Fruit fly (Drosophila melanogaster) whole organism, embryonic: Measurements from ENCODE around the gene CG7601.
A peak's percentile ranks its signal among the peaks of the same experiment; 100 is the strongest.

Source experiments
- ATbp ChIP-seq: fragments of 200-800 bp; sonication (Bioruptor generic); optimal IDR thresholded peaks from 2 replicates; lab custom pipeline; 2017; ENCODE audit warnings: missing biosample characterization, mild to moderate bottlenecking, missing genetic modification characterization, missing genetic modification reagents
- B-H2 ChIP-seq: fragments of 200-800 bp; sonication (Bioruptor generic); optimal IDR thresholded peaks from 2 replicates; lab custom pipeline; 2018; ENCODE audit warnings: missing biosample characterization, mild to moderate bottlenecking, missing genetic modification characterization
- CG10959 ChIP-seq: fragments of 200-800 bp; sonication (Bioruptor generic); IDR thresholded peaks from 2 replicates; pipeline ENCODE4 v1.3.6; 2022; ENCODE audit warnings: missing biosample characterization, missing genetic modification characterization
- CG12299 ChIP-seq: fragments of 200-800 bp; sonication (Bioruptor generic); optimal IDR thresholded peaks from 2 replicates; lab custom pipeline; 2018; ENCODE audit warnings: missing biosample characterization, mild to moderate bottlenecking, missing genetic modification characterization
- CG13894 ChIP-seq: fragments of 200-800 bp; sonication (Bioruptor generic); optimal IDR thresholded peaks from 3 replicates; lab custom pipeline; 2018; ENCODE audit warnings: missing biosample characterization, mild to moderate bottlenecking, missing genetic modification characterization, moderate library complexity
- CG15479 ChIP-seq: fragments of 200-800 bp; sonication (Bioruptor generic); optimal IDR thresholded peaks from 3 replicates; lab custom pipeline; 2019; ENCODE audit warnings: missing biosample characterization, mild to moderate bottlenecking, missing genetic modification characterization, moderate library complexity
- CG15514 ChIP-seq: fragments of 200-800 bp; sonication (Bioruptor generic); optimal IDR thresholded peaks from 3 replicates; lab custom pipeline; 2017; ENCODE audit warnings: missing biosample characterization, missing genetic modification characterization, mild to moderate bottlenecking, moderate library complexity, missing genetic modification reagents
- CG15696 ChIP-seq: fragments of 200-800 bp; sonication (Bioruptor generic); optimal IDR thresholded peaks from 2 replicates; lab custom pipeline; 2019; ENCODE audit warnings: missing biosample characterization, mild to moderate bottlenecking, missing genetic modification characterization, moderate library complexity
- CG17186 ChIP-seq: fragments of 200-800 bp; sonication (Bioruptor generic); optimal IDR thresholded peaks from 3 replicates; lab custom pipeline; 2017; ENCODE audit warnings: missing biosample characterization, missing genetic modification reagents, missing genetic modification characterization
- CG18599 ChIP-seq: fragments of 200-800 bp; sonication (Bioruptor generic); optimal IDR thresholded peaks from 3 replicates; lab custom pipeline; 2017; ENCODE audit warnings: missing biosample characterization, missing genetic modification characterization, mild to moderate bottlenecking, moderate library complexity, missing genetic modification reagents
- CG3407 ChIP-seq: fragments of 200-800 bp; sonication (Bioruptor generic); optimal IDR thresholded peaks from 2 replicates; lab custom pipeline; 2018; ENCODE audit warnings: missing biosample characterization, mild to moderate bottlenecking, missing genetic modification characterization
- CG34376 ChIP-seq: fragments of 200-800 bp; sonication (Bioruptor generic); optimal IDR thresholded peaks from 2 replicates; lab custom pipeline; 2018; ENCODE audit warnings: missing biosample characterization, mild to moderate bottlenecking, missing genetic modification characterization
- CG3726 ChIP-seq: fragments of 200-800 bp; sonication (Bioruptor generic); IDR thresholded peaks from 3 replicates; pipeline ENCODE4, ENCODE4 v1.3.6; 2022; ENCODE audit warnings: missing biosample characterization, missing genetic modification characterization
- CG4404 ChIP-seq: fragments of 200-800 bp; sonication (Bioruptor generic); IDR thresholded peaks from 2 replicates; pipeline ENCODE4 v1.3.6; 2022; ENCODE audit warnings: missing biosample characterization, missing genetic modification characterization
- CG6854 ChIP-seq: fragments of 200-800 bp; sonication (Bioruptor generic); optimal IDR thresholded peaks from 3 replicates; lab custom pipeline; 2017; ENCODE audit warnings: missing biosample characterization, mild to moderate bottlenecking, missing genetic modification characterization
- CG7745 ChIP-seq: fragments of 200-800 bp; sonication (Bioruptor generic); optimal IDR thresholded peaks from 2 replicates; lab custom pipeline; 2018; ENCODE audit warnings: missing biosample characterization, mild to moderate bottlenecking, missing genetic modification characterization, moderate library complexity
- CG8290 ChIP-seq, 3 experiments: fragments of 200-800 bp; sonication (Bioruptor generic); optimal IDR thresholded peaks; 2 replicates each; lab custom pipeline; 2016 to 2019; ENCODE audit warnings: missing biosample characterization in 3 of 3, missing genetic modification characterization in 3 of 3, mild to moderate bottlenecking in 2 of 3, moderate library complexity in 1 of 3
- CG8924 ChIP-seq: fragments of 200-800 bp; optimal IDR thresholded peaks from 3 replicates; lab custom pipeline; 2019; ENCODE audit warnings: missing biosample characterization, mild to moderate bottlenecking, missing genetic modification characterization, moderate library complexity
- D ChIP-seq, 2 experiments: fragments of 200-800 bp in 1 of 2; fragments of >200 bp in 1 of 2; sonication (Bioruptor generic) in 1 of 2; optimal IDR thresholded peaks; 2 replicates in 1 of 2; 3 replicates in 1 of 2; lab custom pipeline; 2017; ENCODE audit warnings: mild to moderate bottlenecking in 1 of 2, missing biosample characterization in 1 of 2, missing genetic modification characterization in 1 of 2, missing genetic modification reagents in 1 of 2
- Drgx ChIP-seq: fragments of 200-800 bp; sonication (Bioruptor generic); IDR thresholded peaks from 2 replicates; pipeline ENCODE4 v1.3.6; 2022; ENCODE audit warnings: missing biosample characterization, missing genetic modification characterization
- Ets65A ChIP-seq: fragments of 200-800 bp; sonication (Bioruptor generic); peaks from one replicate; lab custom pipeline; 2016; ENCODE audit warnings: missing biosample characterization, missing genetic modification characterization
- Ets97D ChIP-seq: fragments of 200-800 bp; sonication (Bioruptor generic); optimal IDR thresholded peaks from 3 replicates; lab custom pipeline; 2016; ENCODE audit warnings: missing biosample characterization, missing genetic modification characterization
- HLH4C ChIP-seq: fragments of 200-800 bp; sonication (Bioruptor generic); IDR thresholded peaks from 3 replicates; pipeline ENCODE4 v1.3.6; 2022; ENCODE audit warnings: missing biosample characterization, missing genetic modification characterization; ENCODE audit not compliant: partially characterized antibody
- Hr3 ChIP-seq: fragments of 200-800 bp; sonication (Bioruptor generic); optimal IDR thresholded peaks from 3 replicates; lab custom pipeline; 2016; ENCODE audit warnings: missing biosample characterization, missing genetic modification characterization
- Hr39 ChIP-seq: fragments of >200 bp; optimal IDR thresholded peaks from 2 replicates; lab custom pipeline; 2017
- Hsf ChIP-seq: fragments of 200-800 bp; sonication (Bioruptor generic); optimal IDR thresholded peaks from 3 replicates; lab custom pipeline; 2016; ENCODE audit warnings: missing biosample characterization, missing genetic modification characterization
- Mrtf ChIP-seq: fragments of 200-800 bp; sonication (Bioruptor generic); IDR thresholded peaks from 3 replicates; pipeline ENCODE4 v1.3.6; 2022; ENCODE audit warnings: missing biosample characterization, missing genetic modification characterization
- PHDP ChIP-seq: fragments of 200-800 bp; sonication (Bioruptor generic); optimal IDR thresholded peaks from 3 replicates; lab custom pipeline; 2018; ENCODE audit warnings: missing biosample characterization, mild to moderate bottlenecking, missing genetic modification characterization, moderate library complexity
- ap ChIP-seq: fragments of 200-800 bp; sonication (Bioruptor generic); IDR thresholded peaks from 2 replicates; pipeline ENCODE4 v1.3.6; 2022; ENCODE audit warnings: missing biosample characterization, missing genetic modification characterization
- bsh ChIP-seq, 2 experiments: fragments of 200-800 bp; sonication (Bioruptor generic); optimal IDR thresholded peaks; 2 replicates each; lab custom pipeline; 2017 to 2018; ENCODE audit warnings: mild to moderate bottlenecking in 2 of 2, missing biosample characterization in 2 of 2, missing genetic modification characterization in 2 of 2, moderate library complexity in 1 of 2
- caup ChIP-seq: fragments of 200-800 bp; sonication (Bioruptor generic); optimal IDR thresholded peaks from 3 replicates; lab custom pipeline; 2017; ENCODE audit warnings: missing biosample characterization, mild to moderate bottlenecking, missing genetic modification characterization, moderate library complexity; ENCODE audit not compliant: severe bottlenecking
- chm ChIP-seq: fragments of 200-800 bp; sonication (Bioruptor generic); IDR thresholded peaks from 2 replicates; pipeline ENCODE4 v1.3.6; 2022; ENCODE audit warnings: missing biosample characterization, missing genetic modification characterization
- dimm ChIP-seq: fragments of 200-800 bp; sonication (Bioruptor generic); IDR thresholded peaks from 2 replicates; pipeline ENCODE4 v1.3.6; 2022; ENCODE audit warnings: missing biosample characterization, missing genetic modification characterization
- dpn ChIP-seq, 2 experiments: fragments of 200-800 bp; sonication (Bioruptor generic); optimal IDR thresholded peaks; 3 replicates each; lab custom pipeline; 2016; ENCODE audit warnings: missing biosample characterization in 2 of 2, missing genetic modification characterization in 2 of 2
- fd64A ChIP-seq: fragments of 200-800 bp; sonication (Bioruptor generic); optimal IDR thresholded peaks from 3 replicates; lab custom pipeline; 2018; ENCODE audit warnings: missing biosample characterization, mild to moderate bottlenecking, missing genetic modification characterization
- grn ChIP-seq: fragments of 200-800 bp; sonication (Bioruptor generic); optimal IDR thresholded peaks from 3 replicates; lab custom pipeline; 2017; ENCODE audit warnings: missing biosample characterization, missing genetic modification characterization
- hkb ChIP-seq, 2 experiments: fragments of 200-800 bp in 1 of 2; fragments of >200 bp in 1 of 2; sonication (Bioruptor generic) in 1 of 2; IDR thresholded peaks in 1 of 2; optimal IDR thresholded peaks in 1 of 2; 2 replicates each; pipeline versions ENCODE4 v1.3.6 to Lab custom; 2017 to 2022; ENCODE audit warnings: missing biosample characterization in 1 of 2, missing genetic modification characterization in 1 of 2
- jing ChIP-seq: fragments of 200-800 bp; sonication (Bioruptor generic); optimal IDR thresholded peaks from 2 replicates; lab custom pipeline; 2018; ENCODE audit warnings: missing biosample characterization, mild to moderate bottlenecking, missing genetic modification characterization
- jumu ChIP-seq: fragments of 200-800 bp; sonication (Bioruptor generic); optimal IDR thresholded peaks from 3 replicates; lab custom pipeline; 2016; ENCODE audit warnings: missing biosample characterization, missing genetic modification characterization
- nerfin-1 ChIP-seq: fragments of 200-800 bp; sonication (Bioruptor generic); optimal IDR thresholded peaks from 3 replicates; lab custom pipeline; 2019; ENCODE audit warnings: missing biosample characterization, mild to moderate bottlenecking, missing genetic modification characterization, moderate library complexity
- odd ChIP-seq: fragments of 200-800 bp; sonication (Bioruptor generic); optimal IDR thresholded peaks from 2 replicates; lab custom pipeline; 2017; ENCODE audit warnings: missing biosample characterization, mild to moderate bottlenecking, missing genetic modification characterization
- sd ChIP-seq: fragments of 200-800 bp; sonication (Bioruptor generic); optimal IDR thresholded peaks from 3 replicates; lab custom pipeline; 2018; ENCODE audit warnings: missing biosample characterization, mild to moderate bottlenecking, missing genetic modification characterization, moderate library complexity
- sens-2 ChIP-seq: fragments of 200-800 bp; sonication (Bioruptor generic); IDR thresholded peaks from 2 replicates; pipeline ENCODE4 v1.3.6; 2022; ENCODE audit warnings: missing biosample characterization, missing genetic modification characterization
- sima ChIP-seq: fragments of 200-800 bp; sonication (Bioruptor generic); optimal IDR thresholded peaks from 2 replicates; lab custom pipeline; 2016; ENCODE audit warnings: missing biosample characterization, missing genetic modification characterization
- trh ChIP-seq: fragments of 200-800 bp; sonication (Bioruptor generic); optimal IDR thresholded peaks from 2 replicates; lab custom pipeline; 2016; ENCODE audit warnings: missing biosample characterization, missing genetic modification characterization
- usp ChIP-seq: fragments of >200 bp; optimal IDR thresholded peaks from 2 replicates; lab custom pipeline; 2017; ENCODE audit warnings: missing biosample characterization, missing genetic modification characterization
- yki ChIP-seq: fragments of >200 bp; optimal IDR thresholded peaks from 3 replicates; lab custom pipeline; 2018

Gene CG7601

dm6 chr3R:29774360-29775193 lies 38.0 kb upstream of the CG7601 start (continued):
- TF ChIP-seq dpn (GFP tag; optimal IDR thresholded peaks at IDR 0.05; lab: Kevin White, UChicago) (no peak), ATbp (GFP tag; lab: Kevin White, UChicago) (peak; percentile 40), CG8290 (GFP tag; optimal IDR thresholded peaks at IDR 0.05; lab: Kevin White, UChicago) (no peak), CG8290 (tag; optimal IDR thresholded peaks at IDR 0.05; lab: Kevin White, UChicago) (peak in 1 of 2 experiments; percentile 21), sens-2 (no peak), ap (GFP tag; lab: Robert Waterston, UW) (no peak), sima (GFP tag; lab: Kevin White, UChicago) (no peak), CG3726 (GFP tag; lab: Robert Waterston, UW) (no peak), CG6854 (GFP tag; lab: Kevin White, UChicago) (peak; percentile 53), B-H2 (GFP tag; lab: Kevin White, UChicago) (peak; percentile 23), chm (GFP tag; lab: Robert Waterston, UW) (peak; percentile 65), CG13894 (tag; lab: Kevin White, UChicago) (no peak), yki (peak; percentile 100), CG12299 (tag; lab: Kevin White, UChicago) (no peak), Hr39 (lab: Kevin White, UChicago) (no peak), fd64A (GFP tag; lab: Kevin White, UChicago) (peak; percentile 25), PHDP (peak; percentile 4), dimm (GFP tag; lab: Robert Waterston, UW) (no peak), CG15514 (GFP tag; lab: Kevin White, UChicago) (peak; percentile 95), grn (no peak), CG15479 (GFP tag; lab: Kevin White, UChicago) (peak; percentile 88), nerfin-1 (peak; percentile 78), Drgx (GFP tag; lab: Robert Waterston, UW) (0 out of 2 replicates have a peak, but pooled peaks have one; percentile 37), CG15696 (tag; lab: Kevin White, UChicago) (peak; percentile 16), CG7745 (tag; lab: Kevin White, UChicago) (peak; percentile 8), bsh (GFP tag; optimal IDR thresholded peaks at IDR 0.05; lab: Kevin White, UChicago) (peak in 1 of 2 experiments; percentile 9), sd (tag; lab: Kevin White, UChicago) (peak; percentile 98)

dm6 chr3R:29773833-29774324 lies 37.3 kb upstream of the CG7601 start:
- TF ChIP-seq jing (GFP tag; lab: Kevin White, UChicago) (peak; percentile 52), hkb (optimal IDR thresholded peaks at IDR 0.05; lab: Kevin White, UChicago) (no peak), hkb (GFP tag; IDR thresholded peaks at IDR 0.05; lab: Robert Waterston, UW) (peak; percentile 77), Hr3 (peak; percentile 61), Hsf (peak; percentile 75), Mrtf (GFP tag; lab: Robert Waterston, UW) (peak; percentile 70; the same call in 2 of the 3 replicates), CG4404 (GFP tag; lab: Robert Waterston, UW) (peak; percentile 74), CG10959 (GFP tag; lab: Robert Waterston, UW) (peak; percentile 46), CG15479 (GFP tag; lab: Kevin White, UChicago) (no peak), CG3407 (GFP tag; lab: Kevin White, UChicago) (peak; percentile 18), caup (GFP tag; lab: Kevin White, UChicago) (peak; percentile 60), CG34376 (GFP tag; lab: Kevin White, UChicago) (peak; percentile 39), CG8924 (tag; lab: Kevin White, UChicago) (peak; percentile 52), CG18599 (GFP tag; lab: Kevin White, UChicago) (peak; percentile 81), jumu (peak; percentile 53), odd (GFP tag; lab: Kevin White, UChicago) (peak; percentile 61), D (optimal IDR thresholded peaks at IDR 0.05; lab: Kevin White, UChicago) (no peak), D (GFP tag; optimal IDR thresholded peaks at IDR 0.05; lab: Kevin White, UChicago) (peak; percentile 19), usp (GFP tag; lab: Kevin White, UChicago) (no peak), Ets65A (GFP tag; lab: Kevin White, UChicago) (peak; percentile 98), Ets97D (GFP tag; lab: Kevin White, UChicago) (peak; percentile 31), HLH4C (GFP tag; lab: Robert Waterston, UW) (no peak), trh (GFP tag; lab: Kevin White, UChicago) (peak; percentile 27), CG17186 (GFP tag; lab: Kevin White, UChicago) (no peak)
